Comparison of ENCODE assay signal across 5 fruit fly cellular contexts in genomic region chr3L:15826985-15827635, dm6.
TF ChIP-seq lines count a peak whose summit lies in the region.

No protein-coding gene starts in this region.

- TF ChIP-seq CTCF in whole organism, embryonic (GFP tag; optimal IDR thresholded peaks at IDR 0.05; lab: Kevin White, UChicago): no peak

TF ChIP-seq in whole organism, adult, 20 proteins besides CTCF, POLR2A, EP300 and RAD21 (continues in another document):
- peak; percentile 84 for TF ChIP-seq bab1 (GFP tag; optimal IDR thresholded peaks at IDR 0.05; lab: Kevin White, UChicago)
- peak; percentile 73 for TF ChIP-seq pad (GFP tag; optimal IDR thresholded peaks at IDR 0.05; lab: Kevin White, UChicago)
- peak; percentile 96 for TF ChIP-seq CG11617 (GFP tag; optimal IDR thresholded peaks at IDR 0.05; lab: Kevin White, UChicago)
- peak; percentile 58 for TF ChIP-seq kay (GFP tag; lab: Kevin White, UChicago; ENCODE audit: borderline replicate concordance)
- peak; percentile 89 for TF ChIP-seq CG12768 (GFP tag; optimal IDR thresholded peaks at IDR 0.05; lab: Kevin White, UChicago)
- TF ChIP-seq cic (GFP tag; optimal IDR thresholded peaks at IDR 0.05; lab: Kevin White, UChicago): peak; percentile 29
- TF ChIP-seq toe (GFP tag; optimal IDR thresholded peaks at IDR 0.05; lab: Kevin White, UChicago): peak; percentile 60
- peak; percentile 91 for TF ChIP-seq CG33017 (tag; optimal IDR thresholded peaks at IDR 0.05; lab: Kevin White, UChicago)
- TF ChIP-seq Hr96 (GFP tag; optimal IDR thresholded peaks at IDR 0.05; lab: Kevin White, UChicago): no peak
- peak; percentile 73 for TF ChIP-seq CG14711 (tag; optimal IDR thresholded peaks at IDR 0.05; lab: Kevin White, UChicago)
- peak; percentile 95 for TF ChIP-seq CG7101 (tag; optimal IDR thresholded peaks at IDR 0.05; lab: Kevin White, UChicago)
- TF ChIP-seq Crg-1 (GFP tag; optimal IDR thresholded peaks at IDR 0.05; lab: Kevin White, UChicago): peak; percentile 47
- TF ChIP-seq cnc (optimal IDR thresholded peaks at IDR 0.05; lab: Kevin White, UChicago): no peak
- TF ChIP-seq CG1620 (GFP tag; optimal IDR thresholded peaks at IDR 0.05; lab: Kevin White, UChicago): peak; percentile 70
- no peak for TF ChIP-seq ovo (GFP tag; optimal IDR thresholded peaks at IDR 0.05; lab: Kevin White, UChicago)
- peak; percentile 84 for TF ChIP-seq CG5204 (GFP tag; optimal IDR thresholded peaks at IDR 0.05; lab: Kevin White, UChicago)
- peak; percentile 67 for TF ChIP-seq Mnt (GFP tag; optimal IDR thresholded peaks at IDR 0.05; lab: Kevin White, UChicago)
- peak; percentile 63 for TF ChIP-seq tj (GFP tag; optimal IDR thresholded peaks at IDR 0.05; lab: Kevin White, UChicago)

TF ChIP-seq in whole organism, embryonic, 481 proteins besides CTCF, POLR2A, EP300 and RAD21 (continues in another document):
- peak; percentile 3 for TF ChIP-seq p53 (GFP tag; optimal IDR thresholded peaks at IDR 0.05; lab: Kevin White, UChicago)
- TF ChIP-seq CG4707 (GFP tag; optimal IDR thresholded peaks at IDR 0.05; lab: Kevin White, UChicago): no peak
- peak; percentile 76 for TF ChIP-seq Dek (tag; optimal IDR thresholded peaks at IDR 0.05; lab: Kevin White, UChicago)
- peak; percentile 55 for TF ChIP-seq exex (tag; optimal IDR thresholded peaks at IDR 0.05; lab: Kevin White, UChicago)
- peak; percentile 91 for TF ChIP-seq CG10543 (GFP tag; optimal IDR thresholded peaks at IDR 0.05; lab: Kevin White, UChicago)
- TF ChIP-seq PHDP (tag; optimal IDR thresholded peaks at IDR 0.05; lab: Kevin White, UChicago): peak; percentile 83
- TF ChIP-seq CG10959 (GFP tag; IDR thresholded peaks at IDR 0.05; lab: Robert Waterston, UW): no peak
- TF ChIP-seq slp2 (GFP tag; optimal IDR thresholded peaks at IDR 0.05; lab: Kevin White, UChicago): peak; percentile 22
- TF ChIP-seq ap (GFP tag; IDR thresholded peaks at IDR 0.05; lab: Robert Waterston, UW): no peak
- peak; percentile 19 for TF ChIP-seq CG3838 (GFP tag; optimal IDR thresholded peaks at IDR 0.05; lab: Kevin White, UChicago)
- peak; percentile 35; the same call in 2 of the 3 replicates for TF ChIP-seq Aef1 (GFP tag; IDR thresholded peaks at IDR 0.05; lab: Robert Waterston, UW)
- TF ChIP-seq Dll (GFP tag; IDR thresholded peaks at IDR 0.05; lab: Robert Waterston, UW; ENCODE audit: partially characterized antibody): 0 out of 4 replicates have a peak, but pooled peaks have one; percentile 66
- TF ChIP-seq sr (GFP tag; IDR thresholded peaks at IDR 0.05; lab: Robert Waterston, UW): 0 out of 3 replicates have a peak, but pooled peaks have one; percentile 39
- no peak for TF ChIP-seq crol (GFP tag; IDR thresholded peaks at IDR 0.05; lab: Robert Waterston, UW)
- TF ChIP-seq Ravus (GFP tag; IDR thresholded peaks at IDR 0.05; lab: Robert Waterston, UW): no peak
- TF ChIP-seq BEAF-32 (GFP tag; optimal IDR thresholded peaks at IDR 0.05; lab: Kevin White, UChicago): no peak
- TF ChIP-seq Hr78 (GFP tag; optimal IDR thresholded peaks at IDR 0.05; lab: Kevin White, UChicago): no peak
- TF ChIP-seq en (GFP tag; optimal IDR thresholded peaks at IDR 0.05; lab: Kevin White, UChicago): no peak

TF ChIP-seq in whole organism, prepupa, 60 proteins besides CTCF, POLR2A, EP300 and RAD21 (continues in another document):
- TF ChIP-seq spab (GFP tag; optimal IDR thresholded peaks at IDR 0.05; lab: Kevin White, UChicago): peak; percentile 88
- no peak for TF ChIP-seq dsx (GFP tag; optimal IDR thresholded peaks at IDR 0.05; lab: Kevin White, UChicago; ENCODE audit: poor library complexity, severe bottlenecking)
- peak; percentile 86 for TF ChIP-seq CG15336 (GFP tag; IDR thresholded peaks at IDR 0.05; lab: Robert Waterston, UW)
- no peak for TF ChIP-seq CG16779 (tag; optimal IDR thresholded peaks at IDR 0.05; lab: Kevin White, UChicago)
- TF ChIP-seq CG9139 (GFP tag; optimal IDR thresholded peaks at IDR 0.05; lab: Kevin White, UChicago): no peak
- TF ChIP-seq CG10631 (GFP tag; optimal IDR thresholded peaks at IDR 0.05; lab: Kevin White, UChicago): peak; percentile 92
- peak; percentile 55 for TF ChIP-seq Ets21C (GFP tag; optimal IDR thresholded peaks at IDR 0.05; lab: Kevin White, UChicago)
- TF ChIP-seq CG6163 (GFP tag; IDR thresholded peaks at IDR 0.05; lab: Robert Waterston, UW): peak; percentile 77; the same call in 2 of the 3 replicates
- peak; percentile 73 for TF ChIP-seq fd85E (GFP tag; optimal IDR thresholded peaks at IDR 0.05; lab: Kevin White, UChicago)
- TF ChIP-seq CG10669 (GFP tag; optimal IDR thresholded peaks at IDR 0.05; lab: Kevin White, UChicago): peak; percentile 88
- peak; percentile 95 for TF ChIP-seq CG32006 (GFP tag; optimal IDR thresholded peaks at IDR 0.05; lab: Kevin White, UChicago)
- TF ChIP-seq svp (GFP tag; lab: Kevin White, UChicago): peak; percentile 95
- TF ChIP-seq topi (GFP tag; optimal IDR thresholded peaks at IDR 0.05; lab: Kevin White, UChicago): peak; percentile 83
- peak; percentile 88 for TF ChIP-seq CG8119 (GFP tag; IDR thresholded peaks at IDR 0.05; lab: Robert Waterston, UW)
- peak; percentile 90 for TF ChIP-seq achi (GFP tag; optimal IDR thresholded peaks at IDR 0.05; lab: Kevin White, UChicago)
- TF ChIP-seq CG6276 (GFP tag; optimal IDR thresholded peaks at IDR 0.05; lab: Kevin White, UChicago): no peak
- peak; percentile 86 for TF ChIP-seq Eip75B (GFP tag; optimal IDR thresholded peaks at IDR 0.05; lab: Kevin White, UChicago)
- peak; percentile 78 for TF ChIP-seq CG7368 (GFP tag; optimal IDR thresholded peaks at IDR 0.05; lab: Kevin White, UChicago)
- peak; percentile 89 for TF ChIP-seq CG4318 (GFP tag; optimal IDR thresholded peaks at IDR 0.05; lab: Kevin White, UChicago)

TF ChIP-seq in whole organism, pupa, 21 proteins besides CTCF, POLR2A, EP300 and RAD21:
- peak; percentile 92 for TF ChIP-seq CG15710 (tag; optimal IDR thresholded peaks at IDR 0.05; lab: Kevin White, UChicago)
- peak; percentile 88 for TF ChIP-seq CG17806 (tag; optimal IDR thresholded peaks at IDR 0.05; lab: Kevin White, UChicago)
- peak; percentile 60; the same call in 1 of the 2 replicates for TF ChIP-seq CG12605 (GFP tag; IDR thresholded peaks at IDR 0.05; lab: Robert Waterston, UW)
- peak; percentile 90 for TF ChIP-seq Pif1A (GFP tag; optimal IDR thresholded peaks at IDR 0.05; lab: Kevin White, UChicago)
- peak; percentile 87 for TF ChIP-seq Pif1B (GFP tag; optimal IDR thresholded peaks at IDR 0.05; lab: Kevin White, UChicago)
- no peak for TF ChIP-seq CG10348 (GFP tag; IDR thresholded peaks at IDR 0.05; lab: Robert Waterston, UW)
- peak; percentile 88 for TF ChIP-seq Snoo (tag; optimal IDR thresholded peaks at IDR 0.05; lab: Kevin White, UChicago)
- TF ChIP-seq D1 (tag; optimal IDR thresholded peaks at IDR 0.05; lab: Kevin White, UChicago): peak; percentile 95
- no peak for TF ChIP-seq CG13204 (GFP tag; optimal IDR thresholded peaks at IDR 0.05; lab: Kevin White, UChicago)
- TF ChIP-seq CG32121 (GFP tag; IDR thresholded peaks at IDR 0.05; lab: Robert Waterston, UW): peak; percentile 73
- TF ChIP-seq gl (tag; optimal IDR thresholded peaks at IDR 0.05; lab: Kevin White, UChicago): peak; percentile 34
- TF ChIP-seq CG34367 (tag; optimal IDR thresholded peaks at IDR 0.05; lab: Kevin White, UChicago): peak; percentile 82
- TF ChIP-seq fd96Ca (GFP tag; IDR thresholded peaks at IDR 0.05; lab: Robert Waterston, UW): no peak
- no peak for TF ChIP-seq EcR (GFP tag; optimal IDR thresholded peaks at IDR 0.05; lab: Kevin White, UChicago)
- peak; percentile 87 for TF ChIP-seq CG9948 (tag; optimal IDR thresholded peaks at IDR 0.05; lab: Kevin White, UChicago)
- TF ChIP-seq CG14655 (GFP tag; optimal IDR thresholded peaks at IDR 0.05; lab: Kevin White, UChicago): no peak
- peak; percentile 100 for TF ChIP-seq CG8159 (tag; optimal IDR thresholded peaks at IDR 0.05; lab: Kevin White, UChicago)
- TF ChIP-seq CG8301 (tag; optimal IDR thresholded peaks at IDR 0.05; lab: Kevin White, UChicago): peak; percentile 86
- TF ChIP-seq Ets98B (GFP tag; IDR thresholded peaks at IDR 0.05; lab: Robert Waterston, UW): peak; percentile 73
- TF ChIP-seq CG4496 (GFP tag; IDR thresholded peaks at IDR 0.05; lab: Robert Waterston, UW): peak; percentile 75
TF ChIP-seq in whole organism, pupa: peak in this region for 15.

TF ChIP-seq in whole organism, wandering third instar larva, 38 proteins besides CTCF, POLR2A, EP300 and RAD21 (continues in another document):
- TF ChIP-seq Hnf4 (GFP tag; optimal IDR thresholded peaks at IDR 0.05; lab: Kevin White, UChicago): peak; percentile 61
- no peak for TF ChIP-seq Hr78 (GFP tag; optimal IDR thresholded peaks at IDR 0.05; lab: Kevin White, UChicago)
- peak; percentile 82 for TF ChIP-seq dmrt93B (GFP tag; optimal IDR thresholded peaks at IDR 0.05; lab: Kevin White, UChicago)
- TF ChIP-seq dsf (GFP tag; optimal IDR thresholded peaks at IDR 0.05; lab: Kevin White, UChicago; ENCODE audit: borderline replicate concordance): no peak
- peak; percentile 90 for TF ChIP-seq HLH106 (tag; optimal IDR thresholded peaks at IDR 0.05; lab: Kevin White, UChicago)
- TF ChIP-seq ey (GFP tag; optimal IDR thresholded peaks at IDR 0.05; lab: Kevin White, UChicago): peak; percentile 76
- TF ChIP-seq Mio (GFP tag; optimal IDR thresholded peaks at IDR 0.05; lab: Kevin White, UChicago): no peak
- no peak for TF ChIP-seq Vsx2 (GFP tag; optimal IDR thresholded peaks at IDR 0.05; lab: Kevin White, UChicago; ENCODE audit: partially characterized antibody)
- no peak for TF ChIP-seq pan (optimal IDR thresholded peaks at IDR 0.05; lab: Kevin White, UChicago)
- no peak for TF ChIP-seq N (GFP tag; optimal IDR thresholded peaks at IDR 0.05; lab: Kevin White, UChicago)
- peak; percentile 12 for TF ChIP-seq lola (GFP tag; optimal IDR thresholded peaks at IDR 0.05; lab: Kevin White, UChicago)
- TF ChIP-seq h (GFP tag; optimal IDR thresholded peaks at IDR 0.05; lab: Kevin White, UChicago): peak; percentile 81
- TF ChIP-seq Myc (optimal IDR thresholded peaks at IDR 0.05; lab: Kevin White, UChicago): no peak
- peak; percentile 94 for TF ChIP-seq Sp1 (GFP tag; optimal IDR thresholded peaks at IDR 0.05; lab: Kevin White, UChicago)
- TF ChIP-seq foxo (GFP tag; optimal IDR thresholded peaks at IDR 0.05; lab: Kevin White, UChicago): peak in 1 of 2 experiments; percentile 90
- peak; percentile 87 for TF ChIP-seq rgr (GFP tag; optimal IDR thresholded peaks at IDR 0.05; lab: Kevin White, UChicago)
- TF ChIP-seq sage (GFP tag; optimal IDR thresholded peaks at IDR 0.05; lab: Kevin White, UChicago): peak; percentile 29
- no peak for TF ChIP-seq CrebA (GFP tag; optimal IDR thresholded peaks at IDR 0.05; lab: Kevin White, UChicago; ENCODE audit: borderline replicate concordance)
- TF ChIP-seq psq (GFP tag; optimal IDR thresholded peaks at IDR 0.05; lab: Kevin White, UChicago): peak; percentile 78
- TF ChIP-seq tai (GFP tag; optimal IDR thresholded peaks at IDR 0.05; lab: Kevin White, UChicago): peak; percentile 15
- peak; percentile 88 for TF ChIP-seq OdsH (GFP tag; optimal IDR thresholded peaks at IDR 0.05; lab: Kevin White, UChicago)
- no peak for TF ChIP-seq Rel (GFP tag; optimal IDR thresholded peaks at IDR 0.05; lab: Kevin White, UChicago)
- TF ChIP-seq Rel (tag; optimal IDR thresholded peaks at IDR 0.05; lab: Kevin White, UChicago): peak; percentile 58
- TF ChIP-seq woc (GFP tag; optimal IDR thresholded peaks at IDR 0.05; lab: Kevin White, UChicago): peak; percentile 38
